Worm (Caenorhabditis elegans) whole organism, L2 larva: ENCODE data around the gene cpr-5.

Experiments used
- R02D3.7 ChIP-seq: fragments of 150-350 bp; optimal IDR thresholded peaks from 2 replicates; lab custom pipeline; 2014; ENCODE audit warnings: missing biosample characterization, missing genetic modification characterization
- aly-2 ChIP-seq: fragments of 150-350 bp; optimal IDR thresholded peaks from 2 replicates; lab custom pipeline; 2014; ENCODE audit warnings: missing biosample characterization, missing genetic modification characterization
- ceh-82 ChIP-seq: fragments of 150-350 bp; optimal IDR thresholded peaks from 2 replicates; lab custom pipeline; 2014; ENCODE audit warnings: missing biosample characterization, missing genetic modification characterization
- dmd-4 ChIP-seq: sonication (generic microtip); optimal IDR thresholded peaks from 2 replicates; lab custom pipeline; 2017; ENCODE audit warnings: missing biosample characterization, missing genetic modification characterization
- fos-1 ChIP-seq: fragments of 150-350 bp; optimal IDR thresholded peaks from 2 replicates; lab custom pipeline; 2014; ENCODE audit warnings: missing biosample characterization, missing genetic modification characterization
- gmeb-1 ChIP-seq: fragments of 150-350 bp; optimal IDR thresholded peaks from 2 replicates; lab custom pipeline; 2014; ENCODE audit warnings: missing biosample characterization, missing genetic modification characterization
- lin-13 ChIP-seq: fragments of 150-350 bp; optimal IDR thresholded peaks from 2 replicates; lab custom pipeline; 2014; ENCODE audit warnings: missing biosample characterization, missing genetic modification reagents, missing genetic modification characterization
- lin-39 ChIP-seq: fragments of 150-350 bp; optimal IDR thresholded peaks from 2 replicates; lab custom pipeline; 2014; ENCODE audit warnings: missing biosample characterization, missing genetic modification reagents, missing genetic modification characterization
- nhr-237 ChIP-seq: fragments of 150-350 bp; optimal IDR thresholded peaks from 2 replicates; lab custom pipeline; 2014; ENCODE audit warnings: missing biosample characterization, missing genetic modification characterization
- nhr-77 ChIP-seq: fragments of 150-350 bp; optimal IDR thresholded peaks from 2 replicates; lab custom pipeline; 2014; ENCODE audit warnings: missing biosample characterization, missing genetic modification characterization
- skn-1 ChIP-seq: sonication (generic microtip); optimal IDR thresholded peaks from 2 replicates; lab custom pipeline; 2017; ENCODE audit warnings: missing biosample characterization, missing genetic modification characterization
- snpc-4 ChIP-seq: fragments of 150-350 bp; optimal IDR thresholded peaks from 2 replicates; lab custom pipeline; 2014; ENCODE audit warnings: missing biosample characterization, missing genetic modification characterization
- zag-1 ChIP-seq: fragments of 150-350 bp; optimal IDR thresholded peaks from 2 replicates; lab custom pipeline; 2014; ENCODE audit warnings: missing biosample characterization, missing genetic modification characterization
- ztf-4 ChIP-seq: fragments of 150-350 bp; optimal IDR thresholded peaks from 2 replicates; lab custom pipeline; 2014; ENCODE audit warnings: missing biosample characterization, missing genetic modification characterization

DNA sequence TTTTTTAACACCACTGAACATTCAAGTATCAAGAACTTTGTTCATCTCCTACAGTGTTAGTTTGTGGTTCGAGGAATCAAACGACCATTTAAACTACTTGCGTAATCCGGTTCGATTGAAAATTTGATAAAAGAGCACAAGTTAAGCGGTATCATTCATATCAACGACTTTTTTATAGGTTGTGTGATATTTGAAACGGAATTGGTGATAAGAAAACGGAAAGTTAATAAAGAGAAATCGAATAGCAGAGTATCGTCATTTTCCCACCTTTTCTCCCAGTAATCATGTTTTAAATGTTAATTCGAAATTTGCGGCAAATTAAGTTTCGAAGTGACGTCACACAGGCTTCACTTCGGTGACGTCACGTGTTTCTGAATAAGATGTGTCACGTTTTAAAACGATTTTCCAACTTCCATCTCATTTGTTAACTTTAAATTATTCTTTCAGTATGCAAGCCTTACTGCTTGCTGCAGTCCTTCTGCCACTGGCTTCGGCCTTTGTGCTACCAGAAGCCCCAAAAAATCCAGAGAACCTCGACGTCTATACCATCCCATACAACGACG, 42.5 kb upstream of the cpr-5 start, which contains the start of gene T21H3.1:
- TF ChIP-seq lin-13 (GFP tag; lab: Kevin White, UChicago) (no peak), fos-1 (peak; percentile 92), aly-2 (no peak), nhr-77 (tag; lab: Kevin White, UChicago) (no peak), dmd-4 (tag; lab: Kevin White, UChicago) (no peak), skn-1 (no peak), ceh-82 (no peak), nhr-237 (tag; lab: Kevin White, UChicago) (no peak), snpc-4 (no peak), zag-1 (tag; lab: Kevin White, UChicago) (no peak), gmeb-1 (tag; lab: Kevin White, UChicago) (no peak), R02D3.7 (tag; lab: Kevin White, UChicago) (no peak), lin-39 (tag; lab: Kevin White, UChicago) (no peak), ztf-4 (tag; lab: Kevin White, UChicago) (no peak)
